Worm (Caenorhabditis elegans) whole organism, L4/young adult: Measurements from ENCODE around the gene aff-1.

ENCODE experiments used
- W03F9.2 ChIP-seq: fragments of 150-350 bp; optimal IDR thresholded peaks from 2 replicates; lab custom pipeline; 2014; ENCODE audit warnings: missing biosample characterization, missing genetic modification characterization
- dao-5 ChIP-seq: sonication (generic microtip); optimal IDR thresholded peaks from 2 replicates; lab custom pipeline; 2016; ENCODE audit warnings: missing genotype, missing genetic modification characterization, moderate library complexity, missing compliant biosample characterization
- him-1 ChIP-seq: sonication (generic microtip); optimal IDR thresholded peaks from 2 replicates; lab custom pipeline; 2016; ENCODE audit warnings: missing genotype, missing genetic modification reagents, missing genetic modification characterization, missing compliant biosample characterization

Gene aff-1

ce11 chrII:6836762-6837566 lies 26.6 kb downstream of the aff-1 start:
- TF ChIP-seq W03F9.2 (no peak), him-1 (tag; lab: Kevin White, UChicago) (no peak), dao-5 (tag; lab: Kevin White, UChicago) (no peak)

- TF ChIP-seq him-1 (tag; lab: Kevin White, UChicago) (no peak), dao-5 (tag; lab: Kevin White, UChicago) (no peak), W03F9.2 (no peak)
These were observed 27.5 kb downstream of the aff-1 start for ce11 chrII:6835972-6836595.

DNA sequence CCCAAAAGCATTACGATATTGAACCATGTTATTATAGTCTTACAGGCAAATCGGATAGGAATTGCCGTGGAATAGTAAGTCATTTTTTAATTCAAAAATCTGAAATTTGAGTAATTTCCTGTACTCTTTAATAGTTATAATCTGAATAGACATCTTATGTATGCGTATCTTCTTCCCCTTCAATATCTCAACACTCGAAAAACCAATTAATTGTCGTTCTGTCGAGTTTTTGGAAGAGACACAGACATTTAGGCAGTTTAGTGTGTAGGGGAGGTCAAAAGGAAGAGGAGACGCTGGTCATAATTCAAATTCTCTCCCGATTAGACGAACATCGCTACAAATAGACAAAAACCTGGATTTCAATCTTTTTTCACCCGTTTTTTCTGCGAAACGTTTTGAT lies 28.1 kb downstream of the aff-1 start:
- no peak for TF ChIP-seq him-1 (tag; lab: Kevin White, UChicago)
- no peak for TF ChIP-seq dao-5 (tag; lab: Kevin White, UChicago)
- no peak for TF ChIP-seq W03F9.2

ce11 chrII:6834582-6835058 lies 28.9 kb downstream of the aff-1 start, which contains the start of gene egl-27:
TSS of gene egl-27 (plus strand) at chrII:6835008.
- peak; percentile 12 for TF ChIP-seq him-1 (tag; lab: Kevin White, UChicago)
- no peak for TF ChIP-seq W03F9.2
- no peak for TF ChIP-seq dao-5 (tag; lab: Kevin White, UChicago)

DNA sequence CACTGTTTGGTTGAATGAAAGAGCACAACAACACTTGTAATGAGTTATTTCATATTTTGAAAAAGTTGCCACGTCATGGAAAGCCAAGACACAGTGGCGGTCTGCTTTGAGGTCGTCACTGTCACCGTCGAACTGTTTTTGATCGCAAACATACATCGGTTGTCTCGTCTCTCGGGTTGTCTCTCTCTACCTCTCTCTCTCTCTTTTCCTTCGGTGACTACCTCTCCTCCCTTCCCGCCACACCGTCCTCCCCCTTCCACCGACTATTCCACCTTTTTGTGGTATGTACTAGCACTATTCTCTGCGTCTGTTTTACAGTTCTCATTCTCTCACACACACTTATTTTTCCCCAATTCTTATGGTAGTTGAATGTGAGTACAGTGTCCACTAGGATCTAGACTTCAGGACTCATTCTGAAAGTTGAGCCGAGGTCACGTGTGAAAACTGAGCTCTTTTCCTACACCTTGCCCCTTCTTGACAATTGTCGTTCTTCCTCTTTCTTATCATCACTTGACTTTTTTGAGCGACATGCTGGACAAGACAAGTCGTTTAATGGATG lies 29.7 kb downstream of the aff-1 start:
- TF ChIP-seq him-1 (tag; lab: Kevin White, UChicago) (no peak), dao-5 (tag; lab: Kevin White, UChicago) (no peak), W03F9.2 (no peak)

- TF ChIP-seq dao-5 (tag; lab: Kevin White, UChicago) = no peak
- TF ChIP-seq W03F9.2 = no peak
- no peak for TF ChIP-seq him-1 (tag; lab: Kevin White, UChicago)
These were observed 30.7 kb downstream of the aff-1 start for ce11 chrII:6832695-6833389.

ce11 chrII:6832207-6832606 lies 31.3 kb downstream of the aff-1 start:
- TF ChIP-seq W03F9.2 (no peak), dao-5 (tag; lab: Kevin White, UChicago) (no peak), him-1 (tag; lab: Kevin White, UChicago) (no peak)

- TF ChIP-seq W03F9.2 (no peak), dao-5 (tag; lab: Kevin White, UChicago) (no peak), him-1 (tag; lab: Kevin White, UChicago) (no peak)
These were observed 31.9 kb downstream of the aff-1 start for ce11 chrII:6831531-6832201.

DNA sequence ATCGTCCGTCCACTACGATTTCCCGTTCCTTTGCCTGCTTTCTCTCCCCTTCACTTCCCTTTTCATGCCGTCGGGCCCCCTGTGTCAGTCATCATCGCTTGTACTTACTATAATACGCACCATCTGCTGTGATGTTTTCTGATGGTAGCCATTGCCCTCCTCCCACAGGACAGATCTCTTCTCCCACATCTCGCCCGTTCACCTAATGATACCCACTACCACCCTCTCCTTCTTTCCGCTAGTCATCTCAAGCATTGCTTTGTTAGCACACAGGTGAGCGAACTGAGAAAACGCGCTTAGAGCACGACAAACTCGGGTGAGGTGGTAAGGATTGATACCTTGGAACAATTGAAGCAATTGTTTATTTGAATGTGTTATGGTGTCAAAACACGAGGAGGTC lies 32.6 kb downstream of the aff-1 start:
- TF ChIP-seq him-1 (tag; lab: Kevin White, UChicago) = no peak
- no peak for TF ChIP-seq dao-5 (tag; lab: Kevin White, UChicago)
- TF ChIP-seq W03F9.2 = no peak

- TF ChIP-seq dao-5 (tag; lab: Kevin White, UChicago) = no peak
- TF ChIP-seq W03F9.2 = no peak
- TF ChIP-seq him-1 (tag; lab: Kevin White, UChicago) = no peak
These were observed 33.5 kb downstream of the aff-1 start for ce11 chrII:6830012-6830411.

- TF ChIP-seq W03F9.2 (no peak), dao-5 (tag; lab: Kevin White, UChicago) (no peak), him-1 (tag; lab: Kevin White, UChicago) (no peak)
These were observed 34.4 kb downstream of the aff-1 start for ce11 chrII:6829108-6829507.

- no peak for TF ChIP-seq W03F9.2
- TF ChIP-seq him-1 (tag; lab: Kevin White, UChicago) = peak; percentile 6
- no peak for TF ChIP-seq dao-5 (tag; lab: Kevin White, UChicago)
These were observed 35.3 kb downstream of the aff-1 start for ce11 chrII:6828073-6828900.
